Fruit fly (Drosophila melanogaster) whole organism, embryonic: ENCODE measurements around the gene RhoGAPp190.

Source experiments
- Atf3 ChIP-seq: fragments of 200-800 bp; sonication (Bioruptor generic); optimal IDR thresholded peaks from 3 replicates; lab custom pipeline; 2016; ENCODE audit warnings: missing biosample characterization, missing genetic modification characterization
- BEAF-32 ChIP-seq: fragments of 200-800 bp; sonication (Bioruptor generic); optimal IDR thresholded peaks from 3 replicates; lab custom pipeline; 2017; ENCODE audit warnings: missing biosample characterization, missing genetic modification characterization, mild to moderate bottlenecking, moderate library complexity, missing genetic modification reagents
- CG10274 ChIP-seq: fragments of 200-800 bp; sonication (Bioruptor generic); optimal IDR thresholded peaks from 3 replicates; lab custom pipeline; 2017; ENCODE audit warnings: missing biosample characterization, mild to moderate bottlenecking, missing genetic modification characterization
- CG12659 ChIP-seq: fragments of 200-800 bp; sonication (Bioruptor generic); optimal IDR thresholded peaks from 3 replicates; lab custom pipeline; 2017; ENCODE audit warnings: mild to moderate bottlenecking, missing biosample characterization, missing genetic modification reagents, missing genetic modification characterization
- CG14667 ChIP-seq: fragments of 200-800 bp; sonication (Bioruptor generic); IDR thresholded peaks from 2 replicates; pipeline ENCODE4 v1.3.6; 2022; ENCODE audit warnings: missing biosample characterization, missing genetic modification characterization
- CG1602 ChIP-seq: fragments of 200-800 bp; sonication (Bioruptor generic); optimal IDR thresholded peaks from 3 replicates; lab custom pipeline; 2016; ENCODE audit warnings: missing biosample characterization, missing genetic modification characterization
- CG17829 ChIP-seq: fragments of 200-800 bp; optimal IDR thresholded peaks from 2 replicates; lab custom pipeline; 2019; ENCODE audit warnings: missing biosample characterization, mild to moderate bottlenecking, missing genetic modification characterization, moderate library complexity
- CG17912 ChIP-seq: fragments of 200-800 bp; sonication (Bioruptor generic); optimal IDR thresholded peaks from 2 replicates; lab custom pipeline; 2018; ENCODE audit warnings: missing biosample characterization, mild to moderate bottlenecking, missing genetic modification characterization
- CG18476 ChIP-seq: fragments of 200-800 bp; sonication (Bioruptor generic); optimal IDR thresholded peaks from 2 replicates; lab custom pipeline; 2016; ENCODE audit warnings: missing biosample characterization, mild to moderate bottlenecking, missing genetic modification characterization
- CG2712 ChIP-seq: fragments of 200-800 bp; optimal IDR thresholded peaks from 3 replicates; lab custom pipeline; 2019; ENCODE audit warnings: missing biosample characterization, mild to moderate bottlenecking, missing genetic modification characterization, moderate library complexity
- CG4820 ChIP-seq: fragments of 200-800 bp; sonication (Bioruptor generic); optimal IDR thresholded peaks from 3 replicates; lab custom pipeline; 2016; ENCODE audit warnings: missing biosample characterization, missing genetic modification characterization
- CG5953 ChIP-seq: fragments of 200-800 bp; sonication (Bioruptor generic); IDR thresholded peaks from 2 replicates; pipeline ENCODE4 v1.3.6; 2022; ENCODE audit warnings: missing biosample characterization, missing genetic modification characterization
- CG6272 ChIP-seq: fragments of 200-800 bp; sonication (Bioruptor generic); IDR thresholded peaks from 2 replicates; pipeline ENCODE4 v1.3.6; 2022; ENCODE audit warnings: missing biosample characterization, missing genetic modification characterization
- CG6813 ChIP-seq: fragments of 200-800 bp; sonication (Bioruptor generic); optimal IDR thresholded peaks from 2 replicates; lab custom pipeline; 2017; ENCODE audit warnings: missing biosample characterization, missing genetic modification characterization, mild to moderate bottlenecking, moderate library complexity, missing genetic modification reagents
- CG9876 ChIP-seq: fragments of 200-800 bp; sonication (Bioruptor generic); optimal IDR thresholded peaks from 2 replicates; lab custom pipeline; 2016; ENCODE audit warnings: missing biosample characterization, missing genetic modification characterization
- Doc3 ChIP-seq: fragments of 200-800 bp; sonication (Bioruptor generic); IDR thresholded peaks from 3 replicates; pipeline ENCODE4 v1.3.6; 2022; ENCODE audit warnings: missing biosample characterization, missing genetic modification characterization; ENCODE audit not compliant: partially characterized antibody
- Dp ChIP-seq: fragments of 200-800 bp; sonication (Bioruptor generic); optimal IDR thresholded peaks from 2 replicates; lab custom pipeline; 2018; ENCODE audit warnings: missing biosample characterization, mild to moderate bottlenecking, missing genetic modification characterization, moderate library complexity
- Gsc ChIP-seq: fragments of 200-800 bp; sonication (Bioruptor generic); IDR thresholded peaks from 2 replicates; pipeline ENCODE4 v1.3.6; 2022; ENCODE audit warnings: missing biosample characterization, missing genetic modification characterization
- H2.0 ChIP-seq: fragments of 200-800 bp; sonication (Bioruptor generic); IDR thresholded peaks from 2 replicates; pipeline ENCODE4 v1.3.6; 2022; ENCODE audit warnings: missing biosample characterization, missing genetic modification characterization
- HLH3B ChIP-seq: fragments of 200-800 bp; sonication (Bioruptor generic); IDR thresholded peaks from 2 replicates; pipeline ENCODE4 v1.3.6; 2022; ENCODE audit warnings: missing biosample characterization, missing genetic modification characterization
- HmgZ ChIP-seq: fragments of 200-800 bp; sonication (Bioruptor generic); optimal IDR thresholded peaks from 2 replicates; lab custom pipeline; 2018; ENCODE audit warnings: missing biosample characterization, mild to moderate bottlenecking, missing genetic modification characterization
- Hmr ChIP-seq: fragments of 200-800 bp; sonication (Bioruptor generic); optimal IDR thresholded peaks from 3 replicates; lab custom pipeline; 2017; ENCODE audit warnings: mild to moderate bottlenecking, missing biosample characterization, missing genetic modification reagents, missing genetic modification characterization
- Lpt ChIP-seq: fragments of >200 bp; optimal IDR thresholded peaks from 2 replicates; lab custom pipeline; 2018; ENCODE audit warnings: missing biosample characterization, missing genetic modification characterization
- Mes4 ChIP-seq: fragments of 200-800 bp; sonication (Bioruptor generic); optimal IDR thresholded peaks from 2 replicates; lab custom pipeline; 2016; ENCODE audit warnings: missing biosample characterization, missing genetic modification characterization
- NC2β ChIP-seq: fragments of 200-800 bp; sonication (Bioruptor generic); optimal IDR thresholded peaks from 2 replicates; lab custom pipeline; 2016; ENCODE audit warnings: missing biosample characterization, missing genetic modification characterization
- Opbp ChIP-seq: fragments of 200-800 bp; sonication (Bioruptor generic); IDR thresholded peaks from 3 replicates; pipeline ENCODE4 v1.3.6; 2022; ENCODE audit warnings: missing biosample characterization, missing genetic modification characterization; ENCODE audit not compliant: partially characterized antibody
- Optix ChIP-seq: fragments of 200-800 bp; sonication (Bioruptor generic); IDR thresholded peaks from 3 replicates; pipeline ENCODE4 v1.3.6; 2022; ENCODE audit warnings: missing biosample characterization, missing genetic modification characterization
- Ptx1 ChIP-seq: fragments of 200-800 bp; sonication (Bioruptor generic); IDR thresholded peaks from 2 replicates; pipeline ENCODE4 v1.3.6; 2022; ENCODE audit warnings: missing biosample characterization, missing genetic modification characterization
- Rx ChIP-seq: fragments of 200-800 bp; sonication (Bioruptor generic); IDR thresholded peaks from 2 replicates; pipeline ENCODE4 v1.3.6; 2022; ENCODE audit warnings: missing biosample characterization, missing genetic modification characterization
- Sox102F ChIP-seq: fragments of 200-800 bp; sonication (Bioruptor generic); optimal IDR thresholded peaks from 2 replicates; lab custom pipeline; 2018; ENCODE audit warnings: missing biosample characterization, mild to moderate bottlenecking, missing genetic modification characterization, moderate library complexity
- Taf1 ChIP-seq: fragments of 200-800 bp; sonication (Bioruptor generic); IDR thresholded peaks from 2 replicates; pipeline ENCODE4 v1.3.6; 2022; ENCODE audit warnings: missing biosample characterization, missing genetic modification characterization
- Vsx1 ChIP-seq: fragments of 200-800 bp; sonication (Bioruptor generic); optimal IDR thresholded peaks from 2 replicates; lab custom pipeline; 2017; ENCODE audit warnings: missing biosample characterization, mild to moderate bottlenecking, missing genetic modification characterization, missing genetic modification reagents
- ab ChIP-seq: fragments of 200-800 bp; sonication (Bioruptor generic); optimal IDR thresholded peaks from 2 replicates; lab custom pipeline; 2016; ENCODE audit warnings: missing biosample characterization, missing genetic modification characterization
- crp ChIP-seq, 2 experiments: fragments of 200-800 bp; sonication (Bioruptor generic); optimal IDR thresholded peaks; 2 replicates in 1 of 2; 3 replicates in 1 of 2; lab custom pipeline; 2017; ENCODE audit warnings: missing biosample characterization in 2 of 2, missing genetic modification characterization in 2 of 2, mild to moderate bottlenecking in 1 of 2, moderate library complexity in 1 of 2
- da ChIP-seq: fragments of 200-800 bp; sonication (Bioruptor generic); optimal IDR thresholded peaks from 2 replicates; lab custom pipeline; 2016; ENCODE audit warnings: missing biosample characterization, missing genetic modification characterization
- dimm ChIP-seq: fragments of 200-800 bp; sonication (Bioruptor generic); IDR thresholded peaks from 2 replicates; pipeline ENCODE4 v1.3.6; 2022; ENCODE audit warnings: missing biosample characterization, missing genetic modification characterization
- eyg ChIP-seq: fragments of 200-800 bp; sonication (Bioruptor generic); optimal IDR thresholded peaks from 3 replicates; lab custom pipeline; 2016; ENCODE audit warnings: missing biosample characterization, missing genetic modification characterization
- gem ChIP-seq: fragments of 200-800 bp; sonication (Bioruptor generic); optimal IDR thresholded peaks from 2 replicates; lab custom pipeline; 2019; ENCODE audit warnings: missing biosample characterization, mild to moderate bottlenecking, missing genetic modification characterization, moderate library complexity
- jing ChIP-seq: fragments of 200-800 bp; sonication (Bioruptor generic); optimal IDR thresholded peaks from 2 replicates; lab custom pipeline; 2018; ENCODE audit warnings: missing biosample characterization, mild to moderate bottlenecking, missing genetic modification characterization
- jumu ChIP-seq: fragments of 200-800 bp; sonication (Bioruptor generic); optimal IDR thresholded peaks from 3 replicates; lab custom pipeline; 2016; ENCODE audit warnings: missing biosample characterization, missing genetic modification characterization
- kah ChIP-seq: fragments of 200-800 bp; sonication (Bioruptor generic); optimal IDR thresholded peaks from 2 replicates; lab custom pipeline; 2018; ENCODE audit warnings: missing biosample characterization, mild to moderate bottlenecking, missing genetic modification characterization
- lab ChIP-seq: fragments of 200-800 bp; sonication (Bioruptor generic); optimal IDR thresholded peaks from 3 replicates; lab custom pipeline; 2017; ENCODE audit warnings: missing biosample characterization, missing genetic modification characterization, mild to moderate bottlenecking, moderate library complexity, missing genetic modification reagents
- mam ChIP-seq: fragments of 200-800 bp; sonication (Bioruptor generic); optimal IDR thresholded peaks from 3 replicates; lab custom pipeline; 2016; ENCODE audit warnings: missing biosample characterization, missing genetic modification characterization
- mld ChIP-seq: fragments of 200-800 bp; sonication (Bioruptor generic); IDR thresholded peaks from 3 replicates; pipeline ENCODE4 v1.3.6; 2022; ENCODE audit warnings: missing biosample characterization, missing genetic modification characterization; ENCODE audit not compliant: partially characterized antibody
- row ChIP-seq: fragments of 200-800 bp; sonication (Bioruptor generic); IDR thresholded peaks from 3 replicates; pipeline ENCODE4 v1.3.6; 2022; ENCODE audit warnings: missing biosample characterization, missing genetic modification characterization
- schlank ChIP-seq: fragments of 200-800 bp; sonication (Bioruptor generic); optimal IDR thresholded peaks from 2 replicates; lab custom pipeline; 2018; ENCODE audit warnings: missing biosample characterization, mild to moderate bottlenecking, missing genetic modification characterization
- tio ChIP-seq: fragments of 200-800 bp; sonication (Bioruptor generic); optimal IDR thresholded peaks from 2 replicates; lab custom pipeline; 2017; ENCODE audit warnings: missing biosample characterization, missing genetic modification characterization, inconsistent platforms
- trh ChIP-seq: fragments of 200-800 bp; sonication (Bioruptor generic); optimal IDR thresholded peaks from 2 replicates; lab custom pipeline; 2016; ENCODE audit warnings: missing biosample characterization, missing genetic modification characterization
- wek ChIP-seq: fragments of 200-800 bp; sonication (Bioruptor generic); optimal IDR thresholded peaks from 3 replicates; lab custom pipeline; 2018; ENCODE audit warnings: missing biosample characterization, mild to moderate bottlenecking, missing genetic modification characterization, moderate library complexity

Gene RhoGAPp190

dm6 chrX:17698864-17699504, 46.6 kb upstream of the RhoGAPp190 start (continued):
- TF ChIP-seq CG6813 (GFP tag; lab: Kevin White, UChicago), result peak; percentile 81
- TF ChIP-seq Hmr (GFP tag; lab: Kevin White, UChicago), result peak; percentile 88
- TF ChIP-seq Mes4, result peak; percentile 75
- TF ChIP-seq schlank, result peak; percentile 14
- peak; percentile 82 for TF ChIP-seq Ptx1 (GFP tag; lab: Robert Waterston, UW)
- peak in 1 of 2 experiments; percentile 35 for TF ChIP-seq crp (GFP tag; optimal IDR thresholded peaks at IDR 0.05; lab: Kevin White, UChicago)
- TF ChIP-seq dimm (GFP tag; lab: Robert Waterston, UW), result no peak
- no peak for TF ChIP-seq Doc3 (GFP tag; lab: Robert Waterston, UW)
- peak; percentile 60 for TF ChIP-seq kah (GFP tag; lab: Kevin White, UChicago)
- no peak for TF ChIP-seq Lpt (GFP tag; lab: Kevin White, UChicago)
- TF ChIP-seq trh (GFP tag; lab: Kevin White, UChicago), result peak; percentile 57
- TF ChIP-seq ab (GFP tag; lab: Kevin White, UChicago), result peak; percentile 34
- TF ChIP-seq CG10274 (GFP tag; lab: Kevin White, UChicago), result peak; percentile 71
- peak; percentile 93 for TF ChIP-seq CG12659
- peak; percentile 77 for TF ChIP-seq HLH3B (GFP tag; lab: Robert Waterston, UW)
- TF ChIP-seq tio (GFP tag; lab: Kevin White, UChicago), result peak; percentile 87
- TF ChIP-seq Gsc (GFP tag; lab: Robert Waterston, UW), result no peak
- TF ChIP-seq CG18476 (GFP tag; lab: Kevin White, UChicago), result peak; percentile 85
- no peak for TF ChIP-seq Dp
- TF ChIP-seq CG1602 (GFP tag; lab: Kevin White, UChicago), result peak; percentile 82
- no peak for TF ChIP-seq Opbp
- TF ChIP-seq CG14667 (GFP tag; lab: Robert Waterston, UW), result peak; percentile 61; the same call in 1 of the 2 replicates
- TF ChIP-seq eyg (GFP tag; lab: Kevin White, UChicago), result peak; percentile 69
- TF ChIP-seq da (GFP tag; lab: Kevin White, UChicago), result peak; percentile 57
- TF ChIP-seq jumu (GFP tag; lab: Kevin White, UChicago), result peak; percentile 81
- peak; percentile 85 for TF ChIP-seq Sox102F (GFP tag; lab: Kevin White, UChicago)
- TF ChIP-seq BEAF-32 (GFP tag; lab: Kevin White, UChicago), result peak; percentile 13
- peak; percentile 72 for TF ChIP-seq Vsx1 (GFP tag; lab: Kevin White, UChicago)
- peak; percentile 72 for TF ChIP-seq NC2β (GFP tag; lab: Kevin White, UChicago)
- no peak for TF ChIP-seq CG5953 (GFP tag; lab: Robert Waterston, UW)
- TF ChIP-seq Taf1 (GFP tag; lab: Robert Waterston, UW), result 0 out of 2 replicates have a peak, but pooled peaks have one; percentile 14
- TF ChIP-seq H2.0 (GFP tag; lab: Robert Waterston, UW), result peak; percentile 65
- peak; percentile 79 for TF ChIP-seq HmgZ (tag; lab: Kevin White, UChicago)
- TF ChIP-seq row (GFP tag; lab: Robert Waterston, UW), result peak; percentile 92
- TF ChIP-seq mld, result no peak
- TF ChIP-seq Optix (GFP tag; lab: Robert Waterston, UW), result peak; percentile 45; the same call in 1 of the 3 replicates
- TF ChIP-seq CG9876 (GFP tag; lab: Kevin White, UChicago), result peak; percentile 60
- TF ChIP-seq CG17912 (GFP tag; lab: Kevin White, UChicago), result peak; percentile 7
- TF ChIP-seq Atf3 (GFP tag; lab: Kevin White, UChicago), result peak; percentile 62
- TF ChIP-seq CG2712, result peak; percentile 91
- TF ChIP-seq wek (GFP tag; lab: Kevin White, UChicago), result no peak
- peak; percentile 77 for TF ChIP-seq mam
- peak; percentile 43; the same call in 1 of the 2 replicates for TF ChIP-seq CG6272 (GFP tag; lab: Robert Waterston, UW)
- peak; percentile 80 for TF ChIP-seq CG4820 (GFP tag; lab: Kevin White, UChicago)
- peak; percentile 86 for TF ChIP-seq CG17829 (tag; lab: Kevin White, UChicago)
- TF ChIP-seq lab, result peak; percentile 85
- peak; percentile 93 for TF ChIP-seq gem (tag; lab: Kevin White, UChicago)
- TF ChIP-seq Rx (GFP tag; lab: Robert Waterston, UW), result 0 out of 2 replicates have a peak, but pooled peaks have one; percentile 25
- TF ChIP-seq jing (GFP tag; lab: Kevin White, UChicago), result peak; percentile 47
